Fruit fly (Drosophila melanogaster): ENCODE data around the gene CCKLR-17D3.

dm6 chrX:18806365-18806764 lies 32.5 kb upstream of the CCKLR-17D3 start, which contains the start of gene CG7058:
- TF ChIP-seq her (GFP tag; optimal IDR thresholded peaks at IDR 0.05) (no peak), chif (GFP tag; optimal IDR thresholded peaks at IDR 0.05) (no peak)

All from whole organism, embryonic.